Fruit fly (Drosophila melanogaster) Kc167 (cell line): ENCODE results near the gene gce.

Source experiments
- psq ChIP-seq: fragments of >200 bp; optimal IDR thresholded peaks from 2 replicates; lab custom pipeline; 2017; ENCODE audit warnings: missing external identifiers
- ttk ChIP-seq: sonication (Bioruptor generic); optimal IDR thresholded peaks from 2 replicates; lab custom pipeline; 2017; ENCODE audit warnings: missing external identifiers

- no peak for TF ChIP-seq psq (lab: Kevin White, UChicago)
- TF ChIP-seq ttk (lab: Kevin White, UChicago), result no peak
Measured at dm6 chrX:15319290-15319689, 21.7 kb downstream of the gce start, which contains the start of gene Top1.
